Worm (Caenorhabditis elegans): ENCODE data around the gene rpn-3.

Gene rpn-3

ce11 chrIII:8446940-8447403 is at the start of gene rpn-3 (continued):
- TF ChIP-seq ztf-7 (tag; optimal IDR thresholded peaks at IDR 0.05) (peak; percentile 91), nhr-237 (tag; optimal IDR thresholded peaks at IDR 0.05) (peak; percentile 37), zfp-3 (GFP tag; conservative IDR thresholded peaks at IDR 0.05) (peak; percentile 95), F10B5.3 (tag; optimal IDR thresholded peaks at IDR 0.05) (peak; percentile 85), ceh-44 (GFP tag; IDR thresholded peaks at IDR 0.05) (no peak), ctbp-1 (GFP tag; IDR thresholded peaks at IDR 0.05) (peak; percentile 81), daf-8 (GFP tag; IDR thresholded peaks at IDR 0.05) (no peak), egl-43 (GFP tag; IDR thresholded peaks at IDR 0.05) (no peak), T26A8.4 (GFP tag; IDR thresholded peaks at IDR 0.05) (peak; percentile 96), set-16 (GFP tag; IDR thresholded peaks at IDR 0.05) (peak; percentile 26; the same call in 1 of the 2 replicates), ceh-32 (tag; optimal IDR thresholded peaks at IDR 0.05; ENCODE audit: poor library complexity) (peak; percentile 36), Y75B8A.6 (GFP tag; IDR thresholded peaks at IDR 0.05) (0 out of 2 replicates have a peak, but pooled peaks have one; percentile 8), gei-8 (GFP tag; optimal IDR thresholded peaks at IDR 0.05) (no peak), daf-19 (GFP tag; conservative IDR thresholded peaks at IDR 0.05) (no peak; the same call in 1 of the 2 replicates), hif-1 (tag; optimal IDR thresholded peaks at IDR 0.05) (peak; percentile 74 to 81), dve-1 (tag; optimal IDR thresholded peaks at IDR 0.05; ENCODE audit: insufficient read depth) (peak; percentile 98), zip-11 (GFP tag; IDR thresholded peaks at IDR 0.05) (no peak), ceh-62 (tag; optimal IDR thresholded peaks at IDR 0.05) (no peak), ceh-28 (tag; optimal IDR thresholded peaks at IDR 0.05) (no peak), ces-1 (GFP tag; optimal IDR thresholded peaks at IDR 0.05) (peak; percentile 24), rbr-2 (tag; optimal IDR thresholded peaks at IDR 0.05) (peak; percentile 95), ceh-20 (GFP tag; IDR thresholded peaks at IDR 0.05) (peak; percentile 94), Y48G9A.11 (GFP tag; IDR thresholded peaks at IDR 0.05) (peak; percentile 79), F44E2.7 (GFP tag; IDR thresholded peaks at IDR 0.05) (0 out of 2 replicates have a peak, but pooled peaks have one; percentile 18), cey-2 (tag; optimal IDR thresholded peaks at IDR 0.05; ENCODE audit: borderline replicate concordance, insufficient read depth) (no peak), unc-39 (tag; optimal IDR thresholded peaks at IDR 0.05) (no peak), dmd-6 (GFP tag; IDR thresholded peaks at IDR 0.05) (peak; percentile 91), arid-1 (GFP tag; conservative IDR thresholded peaks at IDR 0.05) (peak; percentile 89; the same call in 1 of the 2 replicates), nhr-11 (tag; optimal IDR thresholded peaks at IDR 0.05) (peak; percentile 98), duxl-1 (tag; optimal IDR thresholded peaks at IDR 0.05; ENCODE audit: poor library complexity) (peak; percentile 76), ZK337.2 (GFP tag; IDR thresholded peaks at IDR 0.05) (no peak), egl-27 (tag; optimal IDR thresholded peaks at IDR 0.05) (no peak), mdl-1 (tag; optimal IDR thresholded peaks at IDR 0.05) (peak in 1 of 2 experiments; percentile 48), lin-38 (GFP tag; IDR thresholded peaks at IDR 0.05) (peak; percentile 99), lin-29 (GFP tag; IDR thresholded peaks at IDR 0.05) (peak; percentile 74), aly-2 (tag; optimal IDR thresholded peaks at IDR 0.05) (no peak), lin-15B (tag; optimal IDR thresholded peaks at IDR 0.05) (peak; percentile 73), snpc-4 (tag; optimal IDR thresholded peaks at IDR 0.05) (no peak), nhr-25 (tag; optimal IDR thresholded peaks at IDR 0.05; ENCODE audit: borderline replicate concordance, insufficient read depth) (peak; percentile 70), nhr-77 (tag; optimal IDR thresholded peaks at IDR 0.05) (peak; percentile 98), F26F4.8 (GFP tag; conservative IDR thresholded peaks at IDR 0.05) (no peak), ama-1 (optimal IDR thresholded peaks at IDR 0.05) (peak; percentile 75), fos-1 (tag; optimal IDR thresholded peaks at IDR 0.05) (no peak), mxl-3 (GFP tag; optimal IDR thresholded peaks at IDR 0.05) (peak; percentile 56), F37D6.2 (tag; optimal IDR thresholded peaks at IDR 0.05) (peak; percentile 88), php-3 (GFP tag; IDR thresholded peaks at IDR 0.05) (peak; percentile 58), zip-2 (tag; optimal IDR thresholded peaks at IDR 0.05) (peak; percentile 85), mes-2 (tag; optimal IDR thresholded peaks at IDR 0.05; ENCODE audit: poor library complexity, severe bottlenecking) (peak; percentile 95), snpc-1.2 (GFP tag; IDR thresholded peaks at IDR 0.05) (peak; percentile 47), ztf-11 (tag; optimal IDR thresholded peaks at IDR 0.05) (no peak)
